Worm (Caenorhabditis elegans) whole organism, L1 larva: ENCODE results near the gene egl-17.

ENCODE experiments used
- F16B12.6 ChIP-seq: fragments of 150-350 bp; optimal IDR thresholded peaks from 2 replicates; lab custom pipeline; 2014; ENCODE audit warnings: missing biosample characterization, missing genetic modification characterization
- alr-1 ChIP-seq: fragments of 200-800 bp; sonication (Bioruptor generic); optimal IDR thresholded peaks from 2 replicates; lab custom pipeline; 2018; ENCODE audit warnings: borderline replicate concordance, mild to moderate bottlenecking, missing genetic modification characterization, missing compliant biosample characterization
- aly-2 ChIP-seq: fragments of 150-350 bp; optimal IDR thresholded peaks from 2 replicates; lab custom pipeline; 2014; ENCODE audit warnings: missing biosample characterization, missing genetic modification characterization
- blmp-1 ChIP-seq: fragments of 150-350 bp; optimal IDR thresholded peaks from 2 replicates; lab custom pipeline; 2014; ENCODE audit warnings: missing biosample characterization, missing genetic modification characterization
- ceh-8 ChIP-seq: fragments of 200-800 bp; sonication (Bioruptor generic); optimal IDR thresholded peaks from 2 replicates; lab custom pipeline; 2018; ENCODE audit warnings: mild to moderate bottlenecking, missing genetic modification characterization, moderate library complexity, missing compliant biosample characterization
- ceh-90 ChIP-seq: sonication (generic microtip); optimal IDR thresholded peaks from 2 replicates; lab custom pipeline; 2016; ENCODE audit warnings: missing genetic modification characterization, missing compliant biosample characterization
- ces-1 ChIP-seq: fragments of 150-350 bp; optimal IDR thresholded peaks from 2 replicates; lab custom pipeline; 2014; ENCODE audit warnings: missing biosample characterization, missing genetic modification reagents, missing genetic modification characterization
- dpl-1 ChIP-seq, 3 experiments: fragments of 150-350 bp in 2 of 3; sonication (generic microtip) in 1 of 3; optimal IDR thresholded peaks; 2 replicates each; lab custom pipeline; 2014 to 2017; ENCODE audit warnings: missing biosample characterization in 3 of 3, missing genetic modification characterization in 3 of 3, missing genetic modification reagents in 3 of 3
- dsc-1 ChIP-seq: sonication (generic microtip); optimal IDR thresholded peaks from 2 replicates; lab custom pipeline; 2016; ENCODE audit warnings: mild to moderate bottlenecking, missing genetic modification characterization, missing compliant biosample characterization
- efl-1 ChIP-seq, 4 experiments: fragments of 150-350 bp; optimal IDR thresholded peaks in 3 of 4; peaks in 1 of 4; 1 replicate in 1 of 4; 2 replicates in 3 of 4; lab custom pipeline; 2014; ENCODE audit warnings: missing biosample characterization in 2 of 4, missing genetic modification characterization in 2 of 4, missing genetic modification reagents in 2 of 4
- efl-3 ChIP-seq: fragments of 200-800 bp; sonication (Bioruptor generic); optimal IDR thresholded peaks from 2 replicates; lab custom pipeline; 2018; ENCODE audit warnings: mild to moderate bottlenecking, missing genetic modification characterization, missing compliant biosample characterization
- egl-13 ChIP-seq: sonication (generic microtip); optimal IDR thresholded peaks from 2 replicates; lab custom pipeline; 2016; ENCODE audit warnings: missing genotype, missing genetic modification reagents, missing genetic modification characterization, missing compliant biosample characterization
- egl-27 ChIP-seq, 2 experiments: fragments of 150-350 bp in 1 of 2; sonication (generic microtip); optimal IDR thresholded peaks; 3 replicates each; lab custom pipeline; 2017 to 2018; ENCODE audit warnings: missing biosample characterization in 2 of 2, missing genetic modification characterization in 2 of 2, missing genetic modification reagents in 2 of 2
- elt-2 ChIP-seq: sonication (generic microtip); optimal IDR thresholded peaks from 2 replicates; lab custom pipeline; 2016; ENCODE audit warnings: missing genetic modification characterization, mild to moderate bottlenecking, inconsistent platforms, missing compliant biosample characterization, missing genetic modification reagents
- elt-3 ChIP-seq, 6 experiments: fragments of 150-350 bp in 1 of 6; sonication (generic microtip); optimal IDR thresholded peaks; 2 replicates each; lab custom pipeline; 2017 to 2018; ENCODE audit warnings: missing biosample characterization in 6 of 6, missing genetic modification characterization in 6 of 6, inconsistent platforms in 1 of 6
- fkh-4 ChIP-seq: sonication (generic microtip); optimal IDR thresholded peaks from 2 replicates; lab custom pipeline; 2016; ENCODE audit warnings: missing compliant biosample characterization, missing genetic modification characterization, borderline replicate concordance
- fkh-8 ChIP-seq: sonication (generic microtip); optimal IDR thresholded peaks from 2 replicates; lab custom pipeline; 2016; ENCODE audit warnings: mild to moderate bottlenecking, missing genetic modification characterization, missing compliant biosample characterization
- grh-1 ChIP-seq: fragments of 200-800 bp; sonication (Bioruptor generic); IDR thresholded peaks from 2 replicates; pipeline ENCODE4 v1.3.6; 2022; ENCODE audit warnings: missing genetic modification reagents, missing genetic modification characterization, missing compliant biosample characterization
- hlh-17 ChIP-seq: fragments of 200-800 bp; sonication (Bioruptor generic); optimal IDR thresholded peaks from 2 replicates; lab custom pipeline; 2018; ENCODE audit warnings: missing genetic modification characterization, mild to moderate bottlenecking, missing compliant biosample characterization, moderate library complexity, borderline replicate concordance
- hpl-2 ChIP-seq: fragments of 150-350 bp; optimal IDR thresholded peaks from 2 replicates; lab custom pipeline; 2014; ENCODE audit warnings: missing biosample characterization, missing genetic modification reagents, missing genetic modification characterization
- irx-1 ChIP-seq: sonication (generic microtip); optimal IDR thresholded peaks from 2 replicates; lab custom pipeline; 2016; ENCODE audit warnings: missing genetic modification characterization, missing compliant biosample characterization
- isw-1 ChIP-seq: fragments of 200-800 bp; sonication (Bioruptor generic); IDR thresholded peaks from 2 replicates; pipeline ENCODE4 v1.3.6; 2022; ENCODE audit warnings: missing genetic modification characterization, missing compliant biosample characterization
- lin-13 ChIP-seq: fragments of 150-350 bp; optimal IDR thresholded peaks from 2 replicates; lab custom pipeline; 2014; ENCODE audit warnings: missing biosample characterization, missing genetic modification reagents, missing genetic modification characterization
- lin-15B ChIP-seq: fragments of 150-350 bp; sonication (generic microtip); optimal IDR thresholded peaks from 3 replicates; lab custom pipeline; 2014; ENCODE audit warnings: missing biosample characterization, missing genetic modification characterization
- lin-35 ChIP-seq, 2 experiments: fragments of 150-350 bp; optimal IDR thresholded peaks; 2 replicates each; lab custom pipeline; 2014; ENCODE audit warnings: missing biosample characterization in 2 of 2, missing genetic modification characterization in 2 of 2, missing genetic modification reagents in 2 of 2
- lir-3 ChIP-seq: sonication (generic microtip); optimal IDR thresholded peaks from 2 replicates; lab custom pipeline; 2016; ENCODE audit warnings: mild to moderate bottlenecking, missing genetic modification characterization, moderate library complexity, missing compliant biosample characterization; ENCODE audit not compliant: poor library complexity
- lsy-2 ChIP-seq, 2 experiments: fragments of 150-350 bp; optimal IDR thresholded peaks; 2 replicates each; lab custom pipeline; 2014; ENCODE audit warnings: missing biosample characterization in 2 of 2, missing genetic modification characterization in 2 of 2
- mab-9 ChIP-seq: fragments of 200-800 bp; sonication (Bioruptor generic); IDR thresholded peaks from 2 replicates; pipeline ENCODE4 v1.3.6; 2022; ENCODE audit warnings: missing genetic modification reagents, missing genetic modification characterization, missing compliant biosample characterization
- mdl-1 ChIP-seq, 2 experiments: fragments of 150-350 bp; optimal IDR thresholded peaks; 2 replicates each; lab custom pipeline; 2014 to 2017; ENCODE audit warnings: missing biosample characterization in 2 of 2, missing genetic modification characterization in 2 of 2, inconsistent platforms in 1 of 2
- mef-2 ChIP-seq: fragments of 150-350 bp; optimal IDR thresholded peaks from 2 replicates; lab custom pipeline; 2014; ENCODE audit warnings: missing biosample characterization, missing genetic modification characterization
- mep-1 ChIP-seq: fragments of 150-350 bp; optimal IDR thresholded peaks from 2 replicates; lab custom pipeline; 2014; ENCODE audit warnings: missing biosample characterization, missing genetic modification characterization
- nhr-12 ChIP-seq: sonication (generic microtip); optimal IDR thresholded peaks from 2 replicates; lab custom pipeline; 2017; ENCODE audit warnings: missing biosample characterization, missing genetic modification characterization
- nhr-20 ChIP-seq: sonication (generic microtip); optimal IDR thresholded peaks from 2 replicates; lab custom pipeline; 2016; ENCODE audit warnings: mild to moderate bottlenecking, missing genetic modification characterization, missing compliant biosample characterization
- nhr-77 ChIP-seq: fragments of 150-350 bp; optimal IDR thresholded peaks from 2 replicates; lab custom pipeline; 2014; ENCODE audit warnings: missing biosample characterization, missing genetic modification characterization
- nhr-85 ChIP-seq: sonication (generic microtip); peaks from one replicate; lab custom pipeline; 2016; ENCODE audit warnings: missing genetic modification characterization, inconsistent platforms, missing compliant biosample characterization
- pqm-1 ChIP-seq: sonication (generic microtip); optimal IDR thresholded peaks from 3 replicates; lab custom pipeline; 2017; ENCODE audit warnings: missing biosample characterization, missing genetic modification characterization
- rnt-1 ChIP-seq: sonication (generic microtip); optimal IDR thresholded peaks from 2 replicates; lab custom pipeline; 2016; ENCODE audit warnings: mild to moderate bottlenecking, missing genetic modification characterization, moderate library complexity, missing compliant biosample characterization
- snpc-4 ChIP-seq: fragments of 150-350 bp; optimal IDR thresholded peaks from 2 replicates; lab custom pipeline; 2014; ENCODE audit warnings: missing biosample characterization, missing genetic modification characterization
- sup-37 ChIP-seq: fragments of 200-800 bp; sonication (Bioruptor generic); optimal IDR thresholded peaks from 2 replicates; lab custom pipeline; 2018; ENCODE audit warnings: mild to moderate bottlenecking, missing genetic modification characterization, missing compliant biosample characterization
- swsn-7 ChIP-seq: sonication (generic microtip); optimal IDR thresholded peaks from 2 replicates; lab custom pipeline; 2016; ENCODE audit warnings: missing genetic modification characterization, missing compliant biosample characterization
- unc-30 ChIP-seq: sonication (generic microtip); optimal IDR thresholded peaks from 2 replicates; lab custom pipeline; 2017; ENCODE audit warnings: missing biosample characterization, missing genetic modification characterization
- unc-62 ChIP-seq: fragments of 150-350 bp; optimal IDR thresholded peaks from 2 replicates; lab custom pipeline; 2014; ENCODE audit warnings: missing biosample characterization, missing genetic modification reagents, missing genetic modification characterization
- zag-1 ChIP-seq: fragments of 150-350 bp; optimal IDR thresholded peaks from 2 replicates; lab custom pipeline; 2014; ENCODE audit warnings: missing biosample characterization, missing genetic modification characterization
- zip-4 ChIP-seq: fragments of 200-800 bp; sonication (Bioruptor generic); optimal IDR thresholded peaks from 2 replicates; lab custom pipeline; 2018; ENCODE audit warnings: mild to moderate bottlenecking, missing genetic modification characterization, moderate library complexity, missing compliant biosample characterization
- ztf-11 ChIP-seq, 2 experiments: sonication (generic microtip); optimal IDR thresholded peaks; 2 replicates each; lab custom pipeline; 2016 to 2017; ENCODE audit warnings: missing genetic modification characterization in 2 of 2, missing biosample characterization in 1 of 2, missing compliant biosample characterization in 1 of 2

The egl-17 gene

ce11 chrX:506848-507247 lies 17.4 kb downstream of the egl-17 start, which contains the start of gene B0310.2:
B0310.2 (minus strand) TSS chrX:506948.
- TF ChIP-seq elt-3 (tag; optimal IDR thresholded peaks at IDR 0.05; lab: Kevin White, UChicago) (peak in 1 of 6 experiments; percentile 28), F16B12.6 (no peak), nhr-85 (peak; percentile 48), blmp-1 (tag; lab: Kevin White, UChicago) (peak; percentile 10)

- TF ChIP-seq hpl-2 (GFP tag; lab: Kevin White, UChicago) (no peak), fkh-8 (tag; lab: Kevin White, UChicago) (peak; percentile 63), dsc-1 (tag; lab: Kevin White, UChicago) (peak; percentile 32), rnt-1 (tag; lab: Kevin White, UChicago) (no peak)
These were observed 24.5 kb downstream of the egl-17 start for ce11 chrX:514023-514422.

- TF ChIP-seq sup-37 (GFP tag; lab: Kevin White, UChicago) = no peak
- TF ChIP-seq lsy-2 (tag; optimal IDR thresholded peaks at IDR 0.05; lab: Kevin White, UChicago) = no peak
- no peak for TF ChIP-seq unc-62
- TF ChIP-seq lin-35 (GFP tag; optimal IDR thresholded peaks at IDR 0.05; lab: Kevin White, UChicago) = no peak
- TF ChIP-seq swsn-7 (tag; lab: Kevin White, UChicago) = no peak
- TF ChIP-seq pqm-1 (tag; lab: Kevin White, UChicago) = no peak
- TF ChIP-seq hlh-17 (GFP tag; lab: Kevin White, UChicago) = no peak
- TF ChIP-seq isw-1 = no peak
- TF ChIP-seq mab-9 = no peak
- TF ChIP-seq mep-1 (tag; lab: Kevin White, UChicago) = no peak
- TF ChIP-seq irx-1 = no peak
- TF ChIP-seq aly-2 (tag; lab: Kevin White, UChicago) = no peak
- TF ChIP-seq mef-2 (tag; lab: Kevin White, UChicago) = no peak
- TF ChIP-seq grh-1 (GFP tag; lab: Robert Waterston, UW) = no peak
- no peak for TF ChIP-seq nhr-12 (tag; lab: Kevin White, UChicago)
- TF ChIP-seq rnt-1 (tag; lab: Kevin White, UChicago) = no peak
- no peak for TF ChIP-seq egl-13
- TF ChIP-seq ztf-11 (tag; optimal IDR thresholded peaks at IDR 0.05; lab: Kevin White, UChicago) = no peak
- no peak for TF ChIP-seq egl-27 (tag; optimal IDR thresholded peaks at IDR 0.05; lab: Kevin White, UChicago)
These were observed 31.4 kb downstream of the egl-17 start, which contains the start of gene B0310.3 for ce11 chrX:520881-521280. B0310.3 (minus strand) TSS chrX:520981.

- no peak for TF ChIP-seq nhr-20 (tag; lab: Kevin White, UChicago)
- TF ChIP-seq ceh-8 (GFP tag; lab: Kevin White, UChicago) = no peak
- no peak for TF ChIP-seq lir-3
- TF ChIP-seq alr-1 (tag; lab: Kevin White, UChicago) = no peak
- TF ChIP-seq lin-15B = no peak
- no peak for TF ChIP-seq zip-4 (GFP tag; lab: Kevin White, UChicago)
- no peak for TF ChIP-seq nhr-77 (tag; lab: Kevin White, UChicago)
- TF ChIP-seq, all 84 proteins: peak for 0
These were observed 35.0 kb downstream of the egl-17 start for ce11 chrX:524498-524897.

ce11 chrX:527663-528062 lies 38.2 kb downstream of the egl-17 start:
- TF ChIP-seq mab-9 = no peak
- no peak for TF ChIP-seq fkh-4 (tag; lab: Kevin White, UChicago)
- no peak for TF ChIP-seq mdl-1 (tag; optimal IDR thresholded peaks at IDR 0.05; lab: Kevin White, UChicago)
- TF ChIP-seq aly-2 (tag; lab: Kevin White, UChicago) = no peak
- TF ChIP-seq efl-3 = no peak
- TF ChIP-seq unc-30 (tag; lab: Kevin White, UChicago) = no peak
- TF ChIP-seq mep-1 (tag; lab: Kevin White, UChicago) = no peak
- TF ChIP-seq dpl-1 (GFP tag; optimal IDR thresholded peaks at IDR 0.05; lab: Kevin White, UChicago) = no peak
- no peak for TF ChIP-seq ces-1 (GFP tag; lab: Kevin White, UChicago)
- no peak for TF ChIP-seq snpc-4 (tag; lab: Kevin White, UChicago)
- no peak for TF ChIP-seq grh-1 (GFP tag; lab: Robert Waterston, UW)
- no peak for TF ChIP-seq ztf-11 (tag; optimal IDR thresholded peaks at IDR 0.05; lab: Kevin White, UChicago)
- TF ChIP-seq elt-2 (tag; lab: Kevin White, UChicago) = no peak
- TF ChIP-seq lin-13 = no peak
- TF ChIP-seq rnt-1 (tag; lab: Kevin White, UChicago) = no peak
- TF ChIP-seq zag-1 = no peak
- no peak for TF ChIP-seq efl-1 (optimal IDR thresholded peaks at IDR 0.05; lab: Kevin White, UChicago)
- no peak for TF ChIP-seq efl-1 (GFP tag; optimal IDR thresholded peaks at IDR 0.05 in 1 of 2; lab: Kevin White, UChicago)
- TF ChIP-seq ceh-90 (tag; lab: Kevin White, UChicago) = no peak
